Fruit fly (Drosophila melanogaster): ENCODE data around the gene CycJ.

CycJ gene

DNA sequence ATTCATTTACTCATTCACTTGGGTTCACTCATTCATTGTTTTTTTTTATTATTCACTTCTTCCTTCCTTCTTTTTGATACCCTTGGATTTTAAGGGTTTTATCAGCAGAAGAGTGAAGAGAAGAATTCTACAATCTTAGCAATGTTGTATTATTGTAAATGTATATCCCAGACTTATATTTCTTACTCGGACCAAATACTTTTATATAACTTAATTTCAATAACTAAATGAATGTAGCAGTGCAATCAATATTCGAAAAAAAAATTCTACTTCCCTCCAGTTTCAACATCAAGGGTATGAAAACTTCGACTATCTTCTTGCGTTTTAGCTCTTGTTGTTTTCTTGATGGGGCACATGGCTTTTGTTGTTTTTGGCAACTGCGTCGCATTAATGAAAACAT is 15.8 kb upstream of the CycJ start (continued):
- no peak for TF ChIP-seq hbn (GFP tag; IDR thresholded peaks at IDR 0.05; ENCODE audit: partially characterized antibody)
- TF ChIP-seq tgo (GFP tag; IDR thresholded peaks at IDR 0.05) = no peak
- TF ChIP-seq gsb (GFP tag; IDR thresholded peaks at IDR 0.05) = no peak
- peak; percentile 12 for TF ChIP-seq Bdp1 (GFP tag; optimal IDR thresholded peaks at IDR 0.05)
- no peak for TF ChIP-seq CG14710 (tag; optimal IDR thresholded peaks at IDR 0.05)
- TF ChIP-seq CG6765 (GFP tag; optimal IDR thresholded peaks at IDR 0.05) = no peak
- no peak for TF ChIP-seq pita (GFP tag; optimal IDR thresholded peaks at IDR 0.05)
- no peak for TF ChIP-seq CG4820 (GFP tag; optimal IDR thresholded peaks at IDR 0.05)
- no peak for TF ChIP-seq Dad (GFP tag; optimal IDR thresholded peaks at IDR 0.05)
- peak; percentile 82 for TF ChIP-seq sens (GFP tag)
- no peak for TF ChIP-seq CG10565 (GFP tag; optimal IDR thresholded peaks at IDR 0.05)
- TF ChIP-seq ken (GFP tag; IDR thresholded peaks at IDR 0.05) = no peak
- TF ChIP-seq CG18619 (GFP tag; optimal IDR thresholded peaks at IDR 0.05) = peak; percentile 25
- no peak for TF ChIP-seq MESR4 (GFP tag; optimal IDR thresholded peaks at IDR 0.05)
- TF ChIP-seq nau (GFP tag; optimal IDR thresholded peaks at IDR 0.05) = no peak
- TF ChIP-seq CG2875 (GFP tag; optimal IDR thresholded peaks at IDR 0.05) = no peak
- TF ChIP-seq D (optimal IDR thresholded peaks at IDR 0.05) = no peak
- TF ChIP-seq D (GFP tag; optimal IDR thresholded peaks at IDR 0.05) = no peak
- TF ChIP-seq Spps (tag; optimal IDR thresholded peaks at IDR 0.05) = no peak
- peak; percentile 6 to 14 for TF ChIP-seq chif (GFP tag; optimal IDR thresholded peaks at IDR 0.05)
- no peak for TF ChIP-seq CG42726 (GFP tag; IDR thresholded peaks at IDR 0.05; ENCODE audit: partially characterized antibody)
- TF ChIP-seq CG31388 (GFP tag; optimal IDR thresholded peaks at IDR 0.05) = no peak
- TF ChIP-seq CG5180 (GFP tag; optimal IDR thresholded peaks at IDR 0.05) = no peak
- no peak for TF ChIP-seq schlank (tag; optimal IDR thresholded peaks at IDR 0.05)
- TF ChIP-seq CG9215 (GFP tag; IDR thresholded peaks at IDR 0.05) = no peak
- TF ChIP-seq CG12744 (GFP tag; optimal IDR thresholded peaks at IDR 0.05) = peak; percentile 20
- no peak for TF ChIP-seq ftz-f1 (GFP tag; optimal IDR thresholded peaks at IDR 0.05)
- no peak for TF ChIP-seq rib (GFP tag; IDR thresholded peaks at IDR 0.05)
- TF ChIP-seq sim (GFP tag; IDR thresholded peaks at IDR 0.05) = no peak
- no peak for TF ChIP-seq Jarid2 (GFP tag; optimal IDR thresholded peaks at IDR 0.05)
- TF ChIP-seq Hey (tag; optimal IDR thresholded peaks at IDR 0.05) = no peak
- no peak for TF ChIP-seq Nf-YC (tag; optimal IDR thresholded peaks at IDR 0.05)
- TF ChIP-seq CG13123 (GFP tag; optimal IDR thresholded peaks at IDR 0.05) = no peak
- no peak for TF ChIP-seq CG12071 (GFP tag; optimal IDR thresholded peaks at IDR 0.05)
- TF ChIP-seq so (GFP tag; IDR thresholded peaks at IDR 0.05) = no peak
- TF ChIP-seq dimm (GFP tag; IDR thresholded peaks at IDR 0.05) = no peak
- peak; percentile 41 for TF ChIP-seq CG7786 (GFP tag; optimal IDR thresholded peaks at IDR 0.05)
- TF ChIP-seq sna (GFP tag; IDR thresholded peaks at IDR 0.05; ENCODE audit: partially characterized antibody) = no peak
- TF ChIP-seq btn (GFP tag; optimal IDR thresholded peaks at IDR 0.05) = no peak
- no peak for TF ChIP-seq crp (GFP tag; optimal IDR thresholded peaks at IDR 0.05)
- TF ChIP-seq crc (GFP tag; optimal IDR thresholded peaks at IDR 0.05) = no peak
- peak; percentile 35 for TF ChIP-seq CG13624 (GFP tag; optimal IDR thresholded peaks at IDR 0.05)
- TF ChIP-seq CG17361 (GFP tag; IDR thresholded peaks at IDR 0.05) = 0 out of 3 replicates have a peak, but pooled peaks have one; percentile 18
- TF ChIP-seq ERR (GFP tag; optimal IDR thresholded peaks at IDR 0.05) = no peak
- no peak for TF ChIP-seq CG4282 (GFP tag; optimal IDR thresholded peaks at IDR 0.05)
- TF ChIP-seq CG12391 (tag; optimal IDR thresholded peaks at IDR 0.05) = peak; percentile 53
- TF ChIP-seq lola (GFP tag; optimal IDR thresholded peaks at IDR 0.05) = peak in 1 of 3 experiments; percentile 46
- TF ChIP-seq H15 (GFP tag; IDR thresholded peaks at IDR 0.05) = no peak
- TF ChIP-seq CG8924 (tag; optimal IDR thresholded peaks at IDR 0.05) = peak; percentile 63
- no peak for TF ChIP-seq Poxn (GFP tag; IDR thresholded peaks at IDR 0.05)
- no peak for TF ChIP-seq Gug (GFP tag; IDR thresholded peaks at IDR 0.05)
- TF ChIP-seq TFAM (GFP tag; optimal IDR thresholded peaks at IDR 0.05) = no peak
